Worm (Caenorhabditis elegans) whole organism, L1 larva: ENCODE results near the gene ogt-1.

Experiments
- aha-1 ChIP-seq: fragments of 150-350 bp; optimal IDR thresholded peaks from 2 replicates; lab custom pipeline; 2014; ENCODE audit warnings: missing biosample characterization, missing genetic modification characterization
- ceh-82 ChIP-seq, 3 experiments: fragments of 150-350 bp in 1 of 3; sonication (generic microtip) in 2 of 3; optimal IDR thresholded peaks; 2 replicates each; lab custom pipeline; 2014 to 2017; ENCODE audit warnings: missing biosample characterization in 3 of 3, missing genetic modification characterization in 3 of 3
- ceh-88 ChIP-seq: fragments of 200-800 bp; sonication (Bioruptor generic); IDR thresholded peaks from 2 replicates; pipeline ENCODE4 v1.3.6; 2022; ENCODE audit warnings: missing genetic modification characterization, missing compliant biosample characterization
- elt-2 ChIP-seq: sonication (generic microtip); optimal IDR thresholded peaks from 2 replicates; lab custom pipeline; 2016; ENCODE audit warnings: missing genetic modification characterization, mild to moderate bottlenecking, inconsistent platforms, missing compliant biosample characterization, missing genetic modification reagents
- lir-3 ChIP-seq: sonication (generic microtip); optimal IDR thresholded peaks from 2 replicates; lab custom pipeline; 2016; ENCODE audit warnings: mild to moderate bottlenecking, missing genetic modification characterization, moderate library complexity, missing compliant biosample characterization; ENCODE audit not compliant: poor library complexity
- mdl-1 ChIP-seq, 2 experiments: fragments of 150-350 bp; optimal IDR thresholded peaks; 2 replicates each; lab custom pipeline; 2014 to 2017; ENCODE audit warnings: missing biosample characterization in 2 of 2, missing genetic modification characterization in 2 of 2, inconsistent platforms in 1 of 2
- snpc-4 ChIP-seq: fragments of 150-350 bp; optimal IDR thresholded peaks from 2 replicates; lab custom pipeline; 2014; ENCODE audit warnings: missing biosample characterization, missing genetic modification characterization
- zag-1 ChIP-seq: fragments of 150-350 bp; optimal IDR thresholded peaks from 2 replicates; lab custom pipeline; 2014; ENCODE audit warnings: missing biosample characterization, missing genetic modification characterization

ce11 chrIII:7203130-7203775 lies 49.7 kb upstream of the ogt-1 start:
- no peak for TF ChIP-seq lir-3 (tag; lab: Kevin White, UChicago)
- TF ChIP-seq mdl-1 (tag; optimal IDR thresholded peaks at IDR 0.05; lab: Kevin White, UChicago): no peak
- TF ChIP-seq ceh-82 (tag; optimal IDR thresholded peaks at IDR 0.05; lab: Kevin White, UChicago): no peak
- TF ChIP-seq elt-2 (tag; lab: Kevin White, UChicago): no peak
- TF ChIP-seq snpc-4 (tag; lab: Kevin White, UChicago): no peak
- TF ChIP-seq ceh-88 (GFP tag; lab: Robert Waterston, UW): no peak
- no peak for TF ChIP-seq zag-1 (tag; lab: Kevin White, UChicago)
- no peak for TF ChIP-seq aha-1 (tag; lab: Kevin White, UChicago)
